Worm (Caenorhabditis elegans) whole organism, mixed stage, embryonic: ENCODE results near the gene nhr-47.

ENCODE experiments used
- M03D4.4 ChIP-seq: sonication (generic microtip); optimal IDR thresholded peaks from 2 replicates; lab custom pipeline; 2017; ENCODE audit warnings: mild to moderate bottlenecking, missing genetic modification characterization, missing compliant biosample characterization
- bed-3 ChIP-seq: fragments of 200-800 bp; sonication (Bioruptor generic); optimal IDR thresholded peaks from 3 replicates; lab custom pipeline; 2018; ENCODE audit warnings: mild to moderate bottlenecking, missing genetic modification characterization, moderate library complexity, missing compliant biosample characterization
- blmp-1 ChIP-seq: fragments of 150-350 bp; optimal IDR thresholded peaks from 2 replicates; lab custom pipeline; 2014; ENCODE audit warnings: missing biosample characterization, missing genetic modification characterization
- ceh-43 ChIP-seq: fragments of 200-800 bp; sonication (Bioruptor generic); optimal IDR thresholded peaks from 2 replicates; lab custom pipeline; 2018; ENCODE audit warnings: mild to moderate bottlenecking, missing genetic modification characterization, moderate library complexity, missing compliant biosample characterization
- ceh-83 ChIP-seq: fragments of 200-800 bp; sonication (Bioruptor generic); optimal IDR thresholded peaks from 2 replicates; lab custom pipeline; 2018; ENCODE audit warnings: mild to moderate bottlenecking, missing genetic modification characterization, missing compliant biosample characterization
- ces-1 ChIP-seq: fragments of 150-350 bp; optimal IDR thresholded peaks from 2 replicates; lab custom pipeline; 2014; ENCODE audit warnings: missing biosample characterization, missing genetic modification reagents, missing genetic modification characterization
- elt-1 ChIP-seq: sonication (generic microtip); optimal IDR thresholded peaks from 2 replicates; lab custom pipeline; 2017; ENCODE audit warnings: missing genetic modification characterization, mild to moderate bottlenecking, missing compliant biosample characterization, antibody characterized with exemption, moderate library complexity, borderline replicate concordance; ENCODE audit not compliant: insufficient read depth
- elt-3 ChIP-seq: fragments of 150-350 bp; optimal IDR thresholded peaks from 2 replicates; lab custom pipeline; 2014; ENCODE audit warnings: missing biosample characterization, missing genetic modification characterization
- flh-1 ChIP-seq: fragments of 200-800 bp; sonication (Bioruptor generic); optimal IDR thresholded peaks from 2 replicates; lab custom pipeline; 2018; ENCODE audit warnings: mild to moderate bottlenecking, missing genetic modification characterization, moderate library complexity, missing compliant biosample characterization
- ham-2 ChIP-seq: fragments of 200-800 bp; sonication (Bioruptor generic); optimal IDR thresholded peaks from 2 replicates; lab custom pipeline; 2018; ENCODE audit warnings: mild to moderate bottlenecking, missing genetic modification characterization, missing compliant biosample characterization
- hlh-1 ChIP-seq: fragments of 150-350 bp; optimal IDR thresholded peaks from 2 replicates; lab custom pipeline; 2014; ENCODE audit warnings: missing biosample characterization, missing genetic modification reagents, missing genetic modification characterization
- lin-13 ChIP-seq: fragments of 150-350 bp; optimal IDR thresholded peaks from 2 replicates; lab custom pipeline; 2014; ENCODE audit warnings: missing biosample characterization, missing genetic modification characterization
- lin-32 ChIP-seq: fragments of 200-800 bp; sonication (Bioruptor generic); optimal IDR thresholded peaks from 2 replicates; lab custom pipeline; 2018; ENCODE audit warnings: mild to moderate bottlenecking, missing genetic modification characterization, missing compliant biosample characterization
- lsy-2 ChIP-seq: fragments of 150-350 bp; optimal IDR thresholded peaks from 2 replicates; lab custom pipeline; 2014; ENCODE audit warnings: missing biosample characterization, missing genetic modification characterization
- mab-5 ChIP-seq: fragments of 150-350 bp; optimal IDR thresholded peaks from 2 replicates; lab custom pipeline; 2014; ENCODE audit warnings: missing biosample characterization, missing genetic modification characterization
- mls-2 ChIP-seq: sonication (generic microtip); optimal IDR thresholded peaks from 2 replicates; lab custom pipeline; 2016; ENCODE audit warnings: mild to moderate bottlenecking, missing genetic modification characterization, moderate library complexity, missing compliant biosample characterization
- nhr-2 ChIP-seq: fragments of 150-350 bp; optimal IDR thresholded peaks from 2 replicates; lab custom pipeline; 2014; ENCODE audit warnings: missing biosample characterization, missing genetic modification characterization
- nhr-237 ChIP-seq: fragments of 150-350 bp; optimal IDR thresholded peaks from 2 replicates; lab custom pipeline; 2014; ENCODE audit warnings: missing biosample characterization, missing genetic modification characterization
- nhr-28 ChIP-seq: fragments of 150-350 bp; optimal IDR thresholded peaks from 2 replicates; lab custom pipeline; 2014; ENCODE audit warnings: missing biosample characterization, missing genetic modification characterization
- pha-4 ChIP-seq: fragments of 150-350 bp; optimal IDR thresholded peaks from 2 replicates; lab custom pipeline; 2018; ENCODE audit warnings: missing biosample characterization, missing genetic modification reagents, missing genetic modification characterization
- sptf-1 ChIP-seq: sonication (generic microtip); optimal IDR thresholded peaks from 2 replicates; lab custom pipeline; 2017; ENCODE audit warnings: mild to moderate bottlenecking, missing genetic modification characterization, moderate library complexity, missing compliant biosample characterization
- unc-120 ChIP-seq: sonication (generic microtip); optimal IDR thresholded peaks from 2 replicates; lab custom pipeline; 2017; ENCODE audit warnings: missing genetic modification characterization, missing compliant biosample characterization; ENCODE audit not compliant: poor library complexity, severe bottlenecking
- unc-39 ChIP-seq: fragments of 150-350 bp; optimal IDR thresholded peaks from 2 replicates; lab custom pipeline; 2014; ENCODE audit warnings: missing biosample characterization, missing genetic modification characterization
- zip-8 ChIP-seq: fragments of 150-350 bp; optimal IDR thresholded peaks from 2 replicates; lab custom pipeline; 2014; ENCODE audit warnings: missing biosample characterization, missing genetic modification characterization

Gene nhr-47

ce11 chrV:5513630-5514378 is 8.8 kb downstream of the nhr-47 start, which contains the start of the genes hpo-15 and mms-19:
TSS of gene hpo-15 (minus strand) at chrV:5513830.
TSS of gene mms-19 (plus strand) at chrV:5514348.
- TF ChIP-seq unc-120 (tag; lab: Kevin White, UChicago): no peak
- TF ChIP-seq mab-5: no peak
- no peak for TF ChIP-seq lin-13 (tag; lab: Kevin White, UChicago)
- no peak for TF ChIP-seq nhr-237 (tag; lab: Kevin White, UChicago)
- TF ChIP-seq ham-2 (GFP tag; lab: Kevin White, UChicago): no peak
- no peak for TF ChIP-seq bed-3 (GFP tag; lab: Kevin White, UChicago)
- TF ChIP-seq blmp-1 (tag; lab: Kevin White, UChicago): no peak
- TF ChIP-seq, all 35 proteins: peak for 0

ce11 chrV:5521735-5522241 is 16.7 kb downstream of the nhr-47 start, which contains the start of gene hir-1:
TSS of gene hir-1 (plus strand) at chrV:5522139.
- TF ChIP-seq bed-3 (GFP tag; lab: Kevin White, UChicago) (no peak), elt-1 (no peak)

- TF ChIP-seq ham-2 (GFP tag; lab: Kevin White, UChicago) (peak; percentile 0), nhr-237 (tag; lab: Kevin White, UChicago) (no peak), unc-39 (tag; lab: Kevin White, UChicago) (no peak), lin-32 (GFP tag; lab: Kevin White, UChicago) (no peak), elt-1 (peak; percentile 87), ces-1 (no peak)
- TF ChIP-seq, all 35 proteins: peak for 2
Observed at ce11 chrV:5523260-5523659, 18.2 kb downstream of the nhr-47 start.

ce11 chrV:5525208-5525607 is 20.2 kb downstream of the nhr-47 start:
- TF ChIP-seq zip-8: peak; percentile 57
- no peak for TF ChIP-seq unc-120 (tag; lab: Kevin White, UChicago)

- TF ChIP-seq pha-4 (tag; lab: Kevin White, UChicago): no peak
- TF ChIP-seq ceh-43 (GFP tag; lab: Kevin White, UChicago): no peak
- no peak for TF ChIP-seq nhr-28 (tag; lab: Kevin White, UChicago)
- no peak for TF ChIP-seq elt-3 (tag; lab: Kevin White, UChicago)
- TF ChIP-seq nhr-237 (tag; lab: Kevin White, UChicago): no peak
- TF ChIP-seq ham-2 (GFP tag; lab: Kevin White, UChicago): no peak
- TF ChIP-seq lin-32 (GFP tag; lab: Kevin White, UChicago): no peak
- TF ChIP-seq M03D4.4 (tag; lab: Kevin White, UChicago): no peak
- TF ChIP-seq ceh-83 (GFP tag; lab: Kevin White, UChicago): no peak
- no peak for TF ChIP-seq lsy-2
- no peak for TF ChIP-seq blmp-1 (tag; lab: Kevin White, UChicago)
- no peak for TF ChIP-seq nhr-2 (tag; lab: Kevin White, UChicago)
- TF ChIP-seq lin-13 (tag; lab: Kevin White, UChicago): no peak
Observed at ce11 chrV:5527694-5528093, 22.6 kb downstream of the nhr-47 start.

ce11 chrV:5533755-5534154 is 28.7 kb downstream of the nhr-47 start, which contains the start of gene grl-1:
TSS of gene grl-1 (minus strand) at chrV:5533855.
- TF ChIP-seq lsy-2 (no peak), zip-8 (peak; percentile 6)

ce11 chrV:5535774-5536173 is 30.7 kb downstream of the nhr-47 start, which contains the start of gene C24G6.8:
TSS of gene C24G6.8 (minus strand) at chrV:5535874.
- TF ChIP-seq hlh-1 (tag; lab: Kevin White, UChicago) (no peak), mls-2 (tag; lab: Kevin White, UChicago) (no peak), elt-3 (tag; lab: Kevin White, UChicago) (no peak), sptf-1 (tag; lab: Kevin White, UChicago) (no peak), nhr-237 (tag; lab: Kevin White, UChicago) (no peak), flh-1 (no peak)
